Worm (Caenorhabditis elegans) whole organism, mixed stage, embryonic: ENCODE results near the gene mam-7.

Experiments used
- M03D4.4 ChIP-seq: sonication (generic microtip); optimal IDR thresholded peaks from 2 replicates; lab custom pipeline; 2017; ENCODE audit warnings: mild to moderate bottlenecking, missing genetic modification characterization, missing compliant biosample characterization
- bed-3 ChIP-seq: fragments of 200-800 bp; sonication (Bioruptor generic); optimal IDR thresholded peaks from 3 replicates; lab custom pipeline; 2018; ENCODE audit warnings: mild to moderate bottlenecking, missing genetic modification characterization, moderate library complexity, missing compliant biosample characterization
- blmp-1 ChIP-seq: fragments of 150-350 bp; optimal IDR thresholded peaks from 2 replicates; lab custom pipeline; 2014; ENCODE audit warnings: missing biosample characterization, missing genetic modification characterization
- ceh-43 ChIP-seq: fragments of 200-800 bp; sonication (Bioruptor generic); optimal IDR thresholded peaks from 2 replicates; lab custom pipeline; 2018; ENCODE audit warnings: mild to moderate bottlenecking, missing genetic modification characterization, moderate library complexity, missing compliant biosample characterization
- ceh-83 ChIP-seq: fragments of 200-800 bp; sonication (Bioruptor generic); optimal IDR thresholded peaks from 2 replicates; lab custom pipeline; 2018; ENCODE audit warnings: mild to moderate bottlenecking, missing genetic modification characterization, missing compliant biosample characterization
- ces-1 ChIP-seq: fragments of 150-350 bp; optimal IDR thresholded peaks from 2 replicates; lab custom pipeline; 2014; ENCODE audit warnings: missing biosample characterization, missing genetic modification reagents, missing genetic modification characterization
- cnd-1 ChIP-seq: fragments of 200-800 bp; sonication (Bioruptor generic); optimal IDR thresholded peaks from 2 replicates; lab custom pipeline; 2018; ENCODE audit warnings: mild to moderate bottlenecking, missing genetic modification characterization, missing compliant biosample characterization
- drap-1 ChIP-seq: fragments of 200-800 bp; sonication (Bioruptor generic); optimal IDR thresholded peaks from 3 replicates; lab custom pipeline; 2018; ENCODE audit warnings: mild to moderate bottlenecking, missing genetic modification characterization, missing compliant biosample characterization
- elt-3 ChIP-seq: fragments of 150-350 bp; optimal IDR thresholded peaks from 2 replicates; lab custom pipeline; 2014; ENCODE audit warnings: missing biosample characterization, missing genetic modification characterization
- flh-1 ChIP-seq: fragments of 200-800 bp; sonication (Bioruptor generic); optimal IDR thresholded peaks from 2 replicates; lab custom pipeline; 2018; ENCODE audit warnings: mild to moderate bottlenecking, missing genetic modification characterization, moderate library complexity, missing compliant biosample characterization
- ham-2 ChIP-seq: fragments of 200-800 bp; sonication (Bioruptor generic); optimal IDR thresholded peaks from 2 replicates; lab custom pipeline; 2018; ENCODE audit warnings: mild to moderate bottlenecking, missing genetic modification characterization, missing compliant biosample characterization
- hlh-1 ChIP-seq: fragments of 150-350 bp; optimal IDR thresholded peaks from 2 replicates; lab custom pipeline; 2014; ENCODE audit warnings: missing biosample characterization, missing genetic modification reagents, missing genetic modification characterization
- lin-13 ChIP-seq: fragments of 150-350 bp; optimal IDR thresholded peaks from 2 replicates; lab custom pipeline; 2014; ENCODE audit warnings: missing biosample characterization, missing genetic modification characterization
- lin-32 ChIP-seq: fragments of 200-800 bp; sonication (Bioruptor generic); optimal IDR thresholded peaks from 2 replicates; lab custom pipeline; 2018; ENCODE audit warnings: mild to moderate bottlenecking, missing genetic modification characterization, missing compliant biosample characterization
- lsy-2 ChIP-seq: fragments of 150-350 bp; optimal IDR thresholded peaks from 2 replicates; lab custom pipeline; 2014; ENCODE audit warnings: missing biosample characterization, missing genetic modification characterization
- mab-5 ChIP-seq: fragments of 150-350 bp; optimal IDR thresholded peaks from 2 replicates; lab custom pipeline; 2014; ENCODE audit warnings: missing biosample characterization, missing genetic modification characterization
- mep-1 ChIP-seq: fragments of 150-350 bp; optimal IDR thresholded peaks from 2 replicates; lab custom pipeline; 2017; ENCODE audit warnings: missing biosample characterization, missing genetic modification reagents, missing genetic modification characterization, inconsistent platforms
- mls-2 ChIP-seq: sonication (generic microtip); optimal IDR thresholded peaks from 2 replicates; lab custom pipeline; 2016; ENCODE audit warnings: mild to moderate bottlenecking, missing genetic modification characterization, moderate library complexity, missing compliant biosample characterization
- nhr-12 ChIP-seq: fragments of 150-350 bp; optimal IDR thresholded peaks from 2 replicates; lab custom pipeline; 2014; ENCODE audit warnings: missing biosample characterization, missing genetic modification characterization
- nhr-2 ChIP-seq: fragments of 150-350 bp; optimal IDR thresholded peaks from 2 replicates; lab custom pipeline; 2014; ENCODE audit warnings: missing biosample characterization, missing genetic modification characterization
- nhr-28 ChIP-seq: fragments of 150-350 bp; optimal IDR thresholded peaks from 2 replicates; lab custom pipeline; 2014; ENCODE audit warnings: missing biosample characterization, missing genetic modification characterization
- nhr-76 ChIP-seq: sonication (generic microtip); optimal IDR thresholded peaks from 2 replicates; lab custom pipeline; 2017; ENCODE audit warnings: missing biosample characterization, missing genetic modification characterization
- pha-4 ChIP-seq: fragments of 150-350 bp; optimal IDR thresholded peaks from 2 replicates; lab custom pipeline; 2018; ENCODE audit warnings: missing biosample characterization, missing genetic modification reagents, missing genetic modification characterization
- sem-2 ChIP-seq: fragments of 200-800 bp; sonication (Bioruptor generic); optimal IDR thresholded peaks from 2 replicates; lab custom pipeline; 2018; ENCODE audit warnings: mild to moderate bottlenecking, missing genetic modification characterization, missing compliant biosample characterization
- snpc-4 ChIP-seq: fragments of 150-350 bp; optimal IDR thresholded peaks from 2 replicates; lab custom pipeline; 2014; ENCODE audit warnings: missing biosample characterization, missing genetic modification characterization
- tbx-8 ChIP-seq: fragments of 200-800 bp; sonication (Bioruptor generic); optimal IDR thresholded peaks from 2 replicates; lab custom pipeline; 2018; ENCODE audit warnings: mild to moderate bottlenecking, missing genetic modification characterization, moderate library complexity, missing compliant biosample characterization
- unc-120 ChIP-seq: sonication (generic microtip); optimal IDR thresholded peaks from 2 replicates; lab custom pipeline; 2017; ENCODE audit warnings: missing genetic modification characterization, missing compliant biosample characterization; ENCODE audit not compliant: poor library complexity, severe bottlenecking
- unc-39 ChIP-seq: fragments of 150-350 bp; optimal IDR thresholded peaks from 2 replicates; lab custom pipeline; 2014; ENCODE audit warnings: missing biosample characterization, missing genetic modification characterization
- unc-62 ChIP-seq: fragments of 150-350 bp; optimal IDR thresholded peaks from 2 replicates; lab custom pipeline; 2014; ENCODE audit warnings: missing biosample characterization, missing genetic modification reagents, missing genetic modification characterization

mam-7 gene

DNA sequence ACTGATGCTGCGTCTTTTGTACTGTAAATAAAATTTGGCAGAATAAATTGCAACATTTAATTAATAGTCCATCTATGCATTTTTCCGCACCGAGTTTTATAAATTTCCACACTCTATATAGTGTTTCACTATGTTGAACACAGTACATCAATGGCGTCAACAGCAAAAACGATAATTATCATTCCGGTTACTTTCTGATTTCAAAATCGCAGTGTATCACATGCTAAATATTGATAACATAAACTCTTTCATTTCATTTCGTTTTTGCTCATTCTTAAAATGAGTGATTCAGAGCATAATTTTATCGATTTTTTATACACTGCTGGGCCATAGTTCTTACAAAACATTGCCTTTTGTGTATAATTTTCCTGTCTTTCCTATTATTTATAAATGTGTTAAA lies 29.4 kb downstream of the mam-7 start:
- TF ChIP-seq mls-2: no peak
- TF ChIP-seq unc-120 (tag; lab: Kevin White, UChicago): no peak
- TF ChIP-seq flh-1 (GFP tag; lab: Kevin White, UChicago): no peak
- no peak for TF ChIP-seq blmp-1 (tag; lab: Kevin White, UChicago)
- no peak for TF ChIP-seq mep-1
- TF ChIP-seq elt-3 (tag; lab: Kevin White, UChicago): no peak
- no peak for TF ChIP-seq M03D4.4 (tag; lab: Kevin White, UChicago)
- TF ChIP-seq ham-2 (GFP tag; lab: Kevin White, UChicago): no peak

DNA sequence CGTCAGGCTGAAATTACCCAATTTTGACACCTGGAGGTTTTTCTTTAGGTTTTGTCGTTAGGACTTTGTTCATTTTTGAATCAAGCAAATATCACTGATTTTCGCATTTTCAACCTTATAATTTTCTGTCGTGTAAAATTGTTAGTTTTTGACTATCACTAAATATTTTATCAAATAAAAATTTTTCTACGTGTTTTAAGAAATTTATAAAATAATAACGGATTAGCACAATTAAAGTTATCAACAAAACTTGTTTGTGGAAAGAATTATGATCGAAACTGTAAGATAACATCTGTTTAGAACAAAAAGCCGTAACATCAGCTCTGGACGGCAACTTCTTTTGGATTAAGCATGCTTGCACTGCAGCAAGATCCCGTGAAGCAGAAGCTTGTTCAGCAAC lies 29.9 kb downstream of the mam-7 start, which contains the start of gene cbp-2:
Gene cbp-2 (plus strand): TSS at position 301 of the 400 bp plus-strand sequence.
- TF ChIP-seq ceh-43 (GFP tag; lab: Kevin White, UChicago): no peak
- TF ChIP-seq unc-39 (tag; lab: Kevin White, UChicago): no peak
- no peak for TF ChIP-seq mab-5 (tag; lab: Kevin White, UChicago)
- TF ChIP-seq ces-1 (GFP tag; lab: Kevin White, UChicago): no peak
- no peak for TF ChIP-seq ceh-83 (GFP tag; lab: Kevin White, UChicago)
- TF ChIP-seq mls-2: no peak
- TF ChIP-seq sem-2 (GFP tag; lab: Kevin White, UChicago): no peak
- no peak for TF ChIP-seq unc-62 (GFP tag; lab: Kevin White, UChicago)
- no peak for TF ChIP-seq nhr-76 (tag; lab: Kevin White, UChicago)
- no peak for TF ChIP-seq ham-2 (GFP tag; lab: Kevin White, UChicago)

DNA sequence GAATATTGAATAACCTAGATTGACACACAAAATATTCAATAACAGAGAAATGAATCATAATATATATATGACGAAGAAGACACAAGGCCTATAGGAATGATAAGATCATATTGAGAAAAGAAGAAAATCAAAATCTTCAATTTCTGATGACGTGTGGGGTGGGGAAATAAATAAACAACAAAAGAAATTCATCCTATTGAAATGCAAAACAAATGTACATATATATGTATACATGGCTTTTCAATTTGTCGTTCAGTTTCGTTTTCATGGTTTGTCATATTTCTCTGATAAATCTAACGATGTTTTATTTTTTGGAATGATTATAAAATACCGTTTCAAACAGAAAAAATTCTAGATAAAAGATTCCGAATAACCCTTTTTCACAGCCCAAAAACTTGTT lies 33.7 kb downstream of the mam-7 start, which contains the start of gene ttr-3:
Gene ttr-3 (minus strand): TSS at position 101 of the 400 bp plus-strand sequence.
- TF ChIP-seq pha-4 (tag; lab: Kevin White, UChicago) (no peak), flh-1 (GFP tag; lab: Kevin White, UChicago) (no peak), ceh-83 (GFP tag; lab: Kevin White, UChicago) (no peak)

DNA sequence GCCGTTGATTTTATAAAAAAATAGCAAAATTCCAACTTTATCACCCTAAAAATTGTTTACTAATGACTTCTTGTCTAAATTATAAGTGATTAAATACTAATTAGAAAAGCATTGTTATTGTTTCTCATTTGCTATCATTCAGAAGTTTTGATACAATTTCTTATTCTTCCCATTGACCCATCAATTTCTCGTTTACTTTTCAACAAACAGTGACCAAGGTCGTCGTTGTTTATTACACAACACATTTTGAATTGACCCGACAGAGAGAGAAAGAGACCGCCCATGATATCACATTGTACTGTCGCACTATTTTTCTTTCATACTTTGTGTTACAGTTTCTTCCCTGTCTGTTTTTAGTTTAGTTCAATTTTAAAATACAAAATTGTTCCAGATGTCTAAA lies 34.4 kb downstream of the mam-7 start, which contains the start of gene ttr-2:
Gene ttr-2 (plus strand): TSS at position 392 of the 400 bp plus-strand sequence.
- TF ChIP-seq nhr-2 (tag; lab: Kevin White, UChicago): no peak
- TF ChIP-seq sem-2 (GFP tag; lab: Kevin White, UChicago): no peak
- no peak for TF ChIP-seq unc-39 (tag; lab: Kevin White, UChicago)

DNA sequence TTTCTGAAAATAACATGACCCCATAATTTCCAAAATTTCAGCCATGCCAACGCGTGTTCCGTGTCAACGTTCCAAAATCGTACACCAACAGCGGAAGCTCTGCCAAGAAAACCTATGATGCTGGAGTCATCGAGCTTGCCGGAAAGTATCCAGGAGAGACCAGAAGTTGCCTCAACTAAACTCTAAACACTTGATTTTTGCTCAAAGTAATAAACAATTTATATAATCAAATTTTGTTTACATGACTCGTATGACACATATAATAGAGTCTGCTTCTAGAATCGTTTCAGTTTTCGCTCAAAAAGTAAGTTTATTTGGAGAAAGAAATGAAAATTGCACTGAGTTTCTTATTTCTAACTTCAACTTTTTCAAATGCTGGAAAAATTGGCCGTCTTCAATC lies 35.8 kb downstream of the mam-7 start, which contains the start of gene ttr-1:
Gene ttr-1 (plus strand): TSS at position 301 of the 400 bp plus-strand sequence.
- TF ChIP-seq lin-13: no peak
- TF ChIP-seq sem-2 (GFP tag; lab: Kevin White, UChicago): no peak
- TF ChIP-seq mab-5 (tag; lab: Kevin White, UChicago): no peak
- TF ChIP-seq drap-1: no peak
- TF ChIP-seq bed-3 (GFP tag; lab: Kevin White, UChicago): no peak
- no peak for TF ChIP-seq flh-1 (GFP tag; lab: Kevin White, UChicago)
- TF ChIP-seq unc-62 (GFP tag; lab: Kevin White, UChicago): no peak
- TF ChIP-seq ham-2 (GFP tag; lab: Kevin White, UChicago): no peak
- TF ChIP-seq cnd-1 (tag; lab: Kevin White, UChicago): no peak
- no peak for TF ChIP-seq tbx-8 (GFP tag; lab: Kevin White, UChicago)
- TF ChIP-seq lsy-2 (tag; lab: Kevin White, UChicago): no peak
- no peak for TF ChIP-seq ces-1 (GFP tag; lab: Kevin White, UChicago)
- no peak for TF ChIP-seq blmp-1 (tag; lab: Kevin White, UChicago)
- TF ChIP-seq nhr-12 (tag; lab: Kevin White, UChicago): no peak
- TF ChIP-seq nhr-28 (tag; lab: Kevin White, UChicago): no peak
- TF ChIP-seq M03D4.4 (tag; lab: Kevin White, UChicago): no peak
- TF ChIP-seq, all 35 proteins: peak for 0

DNA sequence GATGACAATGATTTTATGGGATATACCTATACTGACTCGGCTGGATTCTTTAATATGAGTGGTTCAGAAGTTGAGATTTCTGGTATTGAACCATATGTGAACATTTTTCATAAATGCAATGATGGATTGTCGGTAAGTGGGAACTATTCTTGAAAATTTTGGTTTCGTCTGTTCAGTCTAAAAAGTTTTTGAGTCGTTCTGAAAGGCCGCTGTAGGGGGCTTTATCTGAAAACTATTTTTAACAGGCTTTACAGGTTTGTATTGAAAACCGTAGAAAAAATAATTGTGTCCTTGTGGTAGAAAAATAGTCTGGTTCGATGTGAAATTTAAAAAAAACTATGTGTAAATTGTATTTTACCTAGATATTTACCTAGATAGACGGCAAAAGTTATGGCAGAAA lies 36.6 kb downstream of the mam-7 start:
- TF ChIP-seq mab-5 (tag; lab: Kevin White, UChicago) (no peak), M03D4.4 (tag; lab: Kevin White, UChicago) (no peak), ceh-43 (GFP tag; lab: Kevin White, UChicago) (no peak), ceh-83 (GFP tag; lab: Kevin White, UChicago) (no peak), nhr-28 (tag; lab: Kevin White, UChicago) (no peak), nhr-12 (tag; lab: Kevin White, UChicago) (no peak), bed-3 (GFP tag; lab: Kevin White, UChicago) (no peak), snpc-4 (no peak), mls-2 (no peak), drap-1 (no peak), nhr-76 (tag; lab: Kevin White, UChicago) (no peak), hlh-1 (tag; lab: Kevin White, UChicago) (no peak), unc-120 (tag; lab: Kevin White, UChicago) (no peak), blmp-1 (tag; lab: Kevin White, UChicago) (no peak), lin-32 (GFP tag; lab: Kevin White, UChicago) (no peak), ham-2 (GFP tag; lab: Kevin White, UChicago) (no peak), nhr-2 (tag; lab: Kevin White, UChicago) (no peak), cnd-1 (tag; lab: Kevin White, UChicago) (no peak), elt-3 (tag; lab: Kevin White, UChicago) (no peak)
